Fruit fly (Drosophila melanogaster) whole organism, prepupa: Measurements from ENCODE around the gene Gr64e.

Experiments
- Blimp-1 ChIP-seq: fragments of 200-800 bp; sonication (Bioruptor generic); optimal IDR thresholded peaks from 3 replicates; lab custom pipeline; 2017; ENCODE audit warnings: missing biosample characterization, missing genetic modification characterization, mild to moderate bottlenecking, moderate library complexity, missing genetic modification reagents
- CG10631 ChIP-seq: fragments of 200-800 bp; sonication (Bioruptor generic); optimal IDR thresholded peaks from 2 replicates; lab custom pipeline; 2016; ENCODE audit warnings: missing biosample characterization, missing genetic modification characterization
- CG10669 ChIP-seq: fragments of 200-800 bp; sonication (Bioruptor generic); optimal IDR thresholded peaks from 3 replicates; lab custom pipeline; 2018; ENCODE audit warnings: missing biosample characterization, mild to moderate bottlenecking, missing genetic modification characterization, moderate library complexity
- CG11762 ChIP-seq: fragments of 200-800 bp; sonication (Bioruptor generic); optimal IDR thresholded peaks from 3 replicates; lab custom pipeline; 2016; ENCODE audit warnings: missing biosample characterization, missing genetic modification characterization; ENCODE audit not compliant: insufficient read depth
- CG11902 ChIP-seq: fragments of 200-800 bp; sonication (Bioruptor generic); optimal IDR thresholded peaks from 3 replicates; lab custom pipeline; 2016; ENCODE audit warnings: missing biosample characterization, missing genetic modification characterization
- CG15336 ChIP-seq: fragments of 200-800 bp; sonication (Bioruptor generic); IDR thresholded peaks from 2 replicates; pipeline ENCODE4 v1.3.6; 2022; ENCODE audit warnings: missing biosample characterization, missing genetic modification characterization
- CG1621 ChIP-seq: fragments of 200-800 bp; sonication (Bioruptor generic); optimal IDR thresholded peaks from 3 replicates; lab custom pipeline; 2018; ENCODE audit warnings: missing biosample characterization, mild to moderate bottlenecking, missing genetic modification characterization
- CG3032 ChIP-seq: fragments of 200-800 bp; optimal IDR thresholded peaks from 2 replicates; lab custom pipeline; 2019; ENCODE audit warnings: missing biosample characterization, mild to moderate bottlenecking, missing genetic modification characterization, moderate library complexity
- CG32006 ChIP-seq: fragments of 200-800 bp; sonication (Bioruptor generic); optimal IDR thresholded peaks from 3 replicates; lab custom pipeline; 2017; ENCODE audit warnings: missing biosample characterization, mild to moderate bottlenecking, missing genetic modification characterization
- CG3919 ChIP-seq: fragments of 200-800 bp; sonication (Bioruptor generic); optimal IDR thresholded peaks from 3 replicates; lab custom pipeline; 2016; ENCODE audit warnings: missing biosample characterization, missing genetic modification characterization
- CG6792 ChIP-seq: fragments of 200-800 bp; sonication (Bioruptor generic); optimal IDR thresholded peaks from 3 replicates; lab custom pipeline; 2016; ENCODE audit warnings: missing biosample characterization, missing genetic modification characterization
- CG6854 ChIP-seq: fragments of 200-800 bp; sonication (Bioruptor generic); optimal IDR thresholded peaks from 2 replicates; lab custom pipeline; 2017; ENCODE audit warnings: missing biosample characterization, mild to moderate bottlenecking, missing genetic modification characterization
- CG7368 ChIP-seq: fragments of 200-800 bp; sonication (Bioruptor generic); optimal IDR thresholded peaks from 3 replicates; lab custom pipeline; 2016; ENCODE audit warnings: missing biosample characterization, missing genetic modification characterization
- CG8119 ChIP-seq: fragments of 200-800 bp; sonication (Bioruptor generic); IDR thresholded peaks from 3 replicates; pipeline ENCODE4 v1.3.6; 2022; ENCODE audit warnings: missing biosample characterization, missing genetic modification characterization
- CG8319 ChIP-seq: fragments of 200-800 bp; sonication (Bioruptor generic); optimal IDR thresholded peaks from 3 replicates; lab custom pipeline; 2016; ENCODE audit warnings: missing biosample characterization, missing genetic modification characterization
- CG8632 ChIP-seq: fragments of 200-800 bp; sonication (Bioruptor generic); optimal IDR thresholded peaks from 3 replicates; lab custom pipeline; 2016; ENCODE audit warnings: missing biosample characterization, missing genetic modification characterization
- Hr4 ChIP-seq: fragments of 200-800 bp; sonication (Bioruptor generic); optimal IDR thresholded peaks from 3 replicates; lab custom pipeline; 2016; ENCODE audit warnings: missing biosample characterization, missing genetic modification characterization
- Met ChIP-seq: fragments of 200-800 bp; sonication (Bioruptor generic); optimal IDR thresholded peaks from 3 replicates; lab custom pipeline; 2016; ENCODE audit warnings: missing biosample characterization, missing genetic modification characterization
- OdsH ChIP-seq: fragments of 200-800 bp; sonication (Bioruptor generic); optimal IDR thresholded peaks from 3 replicates; lab custom pipeline; 2016; ENCODE audit warnings: missing biosample characterization, missing genetic modification characterization
- Sox102F ChIP-seq: fragments of 200-800 bp; sonication (Bioruptor generic); optimal IDR thresholded peaks from 2 replicates; lab custom pipeline; 2016; ENCODE audit warnings: missing biosample characterization, mild to moderate bottlenecking, missing genetic modification characterization
- Sox14 ChIP-seq: fragments of 200-800 bp; sonication (Bioruptor generic); optimal IDR thresholded peaks from 3 replicates; lab custom pipeline; 2016; ENCODE audit warnings: missing biosample characterization, missing genetic modification characterization
- Sox15 ChIP-seq: fragments of 200-800 bp; sonication (Bioruptor generic); optimal IDR thresholded peaks from 3 replicates; lab custom pipeline; 2016; ENCODE audit warnings: missing biosample characterization, missing genetic modification characterization
- achi ChIP-seq: fragments of 200-800 bp; sonication (Bioruptor generic); optimal IDR thresholded peaks from 3 replicates; lab custom pipeline; 2016; ENCODE audit warnings: missing biosample characterization, missing genetic modification characterization
- acj6 ChIP-seq: fragments of 200-800 bp; sonication (Bioruptor generic); optimal IDR thresholded peaks from 3 replicates; lab custom pipeline; 2016; ENCODE audit warnings: missing biosample characterization, missing genetic modification characterization
- fd59A ChIP-seq: fragments of 200-800 bp; sonication (Bioruptor generic); optimal IDR thresholded peaks from 2 replicates; lab custom pipeline; 2017; ENCODE audit warnings: missing biosample characterization, mild to moderate bottlenecking, missing genetic modification characterization, missing genetic modification reagents
- fd85E ChIP-seq: fragments of 200-800 bp; sonication (Bioruptor generic); optimal IDR thresholded peaks from 3 replicates; lab custom pipeline; 2016; ENCODE audit warnings: missing biosample characterization, missing genetic modification characterization
- fkh ChIP-seq: fragments of 200-800 bp; sonication (Bioruptor generic); optimal IDR thresholded peaks from 3 replicates; lab custom pipeline; 2017; ENCODE audit warnings: missing biosample characterization, mild to moderate bottlenecking, missing genetic modification characterization, moderate library complexity
- lz ChIP-seq: fragments of 200-800 bp; sonication (Bioruptor generic); optimal IDR thresholded peaks from 3 replicates; lab custom pipeline; 2016; ENCODE audit warnings: missing biosample characterization, missing genetic modification characterization
- pdm3 ChIP-seq: fragments of 200-800 bp; sonication (Bioruptor generic); optimal IDR thresholded peaks from 3 replicates; lab custom pipeline; 2016; ENCODE audit warnings: missing biosample characterization, missing genetic modification characterization
- spab ChIP-seq: fragments of 200-800 bp; sonication (Bioruptor generic); optimal IDR thresholded peaks from 2 replicates; lab custom pipeline; 2017; ENCODE audit warnings: missing biosample characterization, mild to moderate bottlenecking, missing genetic modification characterization, missing genetic modification reagents
- ss ChIP-seq, 2 experiments: fragments of 200-800 bp; sonication (Bioruptor generic); optimal IDR thresholded peaks; 2 replicates in 1 of 2; 3 replicates in 1 of 2; lab custom pipeline; 2017 to 2018; ENCODE audit warnings: mild to moderate bottlenecking in 2 of 2, missing biosample characterization in 2 of 2, missing genetic modification characterization in 2 of 2, moderate library complexity in 1 of 2
- svp ChIP-seq: fragments of 200-800 bp; sonication (Bioruptor generic); peaks from one replicate; lab custom pipeline; 2016; ENCODE audit warnings: missing biosample characterization, missing genetic modification characterization
- topi ChIP-seq: fragments of 200-800 bp; sonication (Bioruptor generic); optimal IDR thresholded peaks from 3 replicates; lab custom pipeline; 2016; ENCODE audit warnings: missing biosample characterization, missing genetic modification characterization
- vri ChIP-seq: fragments of 200-800 bp; sonication (Bioruptor generic); optimal IDR thresholded peaks from 3 replicates; lab custom pipeline; 2016; ENCODE audit warnings: missing biosample characterization, mild to moderate bottlenecking, missing genetic modification characterization

The Gr64e gene

DNA sequence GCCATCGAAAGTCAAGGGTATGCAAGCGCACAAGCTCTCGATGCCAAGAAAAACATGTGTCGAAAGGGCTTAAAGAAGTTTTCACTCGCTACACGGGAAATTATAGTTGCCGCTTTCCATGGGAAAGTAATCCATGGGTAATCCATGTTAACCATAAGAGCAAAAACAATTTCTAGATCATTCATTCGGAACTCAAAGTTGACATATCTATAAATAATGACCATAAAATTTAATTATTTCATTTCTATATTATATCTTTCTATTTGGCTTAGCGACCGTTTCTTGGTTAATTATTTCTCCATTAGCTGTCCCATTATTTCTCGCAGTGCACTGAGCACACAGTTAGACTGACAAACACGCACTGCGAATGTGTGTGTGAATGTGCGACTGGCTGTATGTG, 31.2 kb upstream of the Gr64e start (continued):
- TF ChIP-seq CG3919: no peak
- TF ChIP-seq acj6 (GFP tag; lab: Kevin White, UChicago): peak; percentile 48
- peak; percentile 22 for TF ChIP-seq pdm3
- TF ChIP-seq achi: peak; percentile 16
- peak; percentile 53 for TF ChIP-seq svp
- TF ChIP-seq CG6792 (GFP tag; lab: Kevin White, UChicago): no peak
- no peak for TF ChIP-seq CG3032
- TF ChIP-seq Sox15 (GFP tag; lab: Kevin White, UChicago): no peak
- TF ChIP-seq CG8632 (GFP tag; lab: Kevin White, UChicago): peak; percentile 9
- TF ChIP-seq, all 60 proteins: peak for 13

DNA sequence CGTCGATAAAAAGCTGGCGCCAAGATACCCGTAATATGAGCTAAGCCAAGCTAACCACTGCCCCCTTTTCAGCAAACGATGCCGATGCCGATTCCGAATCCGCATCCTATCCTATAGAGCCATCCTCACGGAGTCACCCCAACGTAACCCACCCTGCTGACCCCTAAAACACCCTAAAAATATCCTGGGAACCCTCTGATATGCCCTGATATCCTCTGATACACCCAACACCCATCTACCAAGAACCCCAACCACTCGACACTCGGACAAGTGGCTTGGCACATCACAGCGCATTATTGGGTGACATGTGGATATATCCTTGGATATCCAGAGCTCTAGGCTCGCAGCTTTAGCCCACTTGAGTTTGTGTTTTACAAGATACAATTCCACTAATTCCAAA, 30.4 kb upstream of the Gr64e start:
- TF ChIP-seq CG8632 (GFP tag; lab: Kevin White, UChicago) (no peak), Met (no peak), fd85E (GFP tag; lab: Kevin White, UChicago) (no peak), ss (GFP tag; optimal IDR thresholded peaks at IDR 0.05; lab: Kevin White, UChicago) (no peak), fd59A (GFP tag; lab: Kevin White, UChicago) (no peak), spab (no peak), Sox14 (GFP tag; lab: Kevin White, UChicago) (no peak), CG10631 (GFP tag; lab: Kevin White, UChicago) (no peak), CG1621 (tag; lab: Kevin White, UChicago) (no peak), CG11902 (GFP tag; lab: Kevin White, UChicago) (no peak)
- TF ChIP-seq, all 60 proteins: peak for 0

DNA sequence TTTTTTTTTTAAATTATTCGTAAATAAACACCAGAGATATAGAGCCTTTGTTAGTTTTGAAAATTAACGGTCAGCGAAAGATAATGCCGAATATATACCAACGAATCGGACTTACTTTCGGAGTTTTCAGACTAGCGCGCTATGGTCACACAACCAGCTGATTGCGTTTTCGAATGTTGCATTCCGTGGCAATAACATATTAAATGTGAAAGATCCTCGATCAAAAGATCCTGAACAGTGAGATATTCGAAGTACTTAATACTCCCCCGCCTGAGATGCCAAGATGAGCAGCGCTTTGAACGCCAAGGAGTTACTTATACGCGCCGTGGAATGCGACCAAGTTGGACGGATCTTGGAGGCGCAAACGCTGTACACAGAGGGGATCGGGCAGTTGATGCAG, 28.6 kb upstream of the Gr64e start, which contains the start of gene CG14985:
Gene CG14985, plus strand, starts transcription at position 159 of the 400 bp plus-strand sequence.
- TF ChIP-seq Sox14 (GFP tag; lab: Kevin White, UChicago): peak; percentile 52
- TF ChIP-seq CG15336 (GFP tag; lab: Robert Waterston, UW): no peak

DNA sequence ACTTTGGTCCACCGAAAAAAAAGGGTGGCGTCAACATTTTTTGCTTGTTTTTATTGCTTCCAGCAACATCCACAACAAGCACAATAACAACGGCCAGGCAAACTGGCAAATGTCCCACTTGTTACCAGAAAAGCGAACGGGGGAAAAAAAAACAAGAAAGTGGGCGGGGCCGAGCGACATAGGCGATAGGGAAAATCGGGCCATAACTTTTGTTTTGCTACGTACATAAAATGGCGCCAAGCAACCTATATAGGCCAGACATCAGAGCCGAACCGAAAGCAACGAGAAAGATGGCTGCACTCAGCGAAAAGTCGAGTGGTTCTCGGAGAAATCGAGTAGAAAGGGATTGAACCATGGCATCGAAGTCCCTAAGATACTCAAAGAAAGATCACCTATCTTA, 24.7 kb upstream of the Gr64e start:
- no peak for TF ChIP-seq CG10669 (GFP tag; lab: Kevin White, UChicago)
- TF ChIP-seq Hr4 (GFP tag; lab: Kevin White, UChicago): peak; percentile 34
- TF ChIP-seq Sox102F: no peak
- TF ChIP-seq CG8319 (GFP tag; lab: Kevin White, UChicago): no peak
- no peak for TF ChIP-seq CG8632 (GFP tag; lab: Kevin White, UChicago)
- peak; percentile 35 for TF ChIP-seq CG32006 (GFP tag; lab: Kevin White, UChicago)
- TF ChIP-seq OdsH (GFP tag; lab: Kevin White, UChicago): no peak
- no peak for TF ChIP-seq Blimp-1 (GFP tag; lab: Kevin White, UChicago)
- 0 out of 3 replicates have a peak, but pooled peaks have one; percentile 16 for TF ChIP-seq CG8119 (GFP tag; lab: Robert Waterston, UW)
- TF ChIP-seq CG11762: no peak
- TF ChIP-seq svp: no peak
- TF ChIP-seq CG6792 (GFP tag; lab: Kevin White, UChicago): no peak
- TF ChIP-seq vri (GFP tag; lab: Kevin White, UChicago): no peak
- TF ChIP-seq lz (GFP tag; lab: Kevin White, UChicago): no peak
- no peak for TF ChIP-seq CG7368 (GFP tag; lab: Kevin White, UChicago)
- no peak for TF ChIP-seq CG11902 (GFP tag; lab: Kevin White, UChicago)
- no peak for TF ChIP-seq CG6854 (GFP tag; lab: Kevin White, UChicago)
- no peak for TF ChIP-seq topi
- no peak for TF ChIP-seq CG15336 (GFP tag; lab: Robert Waterston, UW)
- no peak for TF ChIP-seq fkh

DNA sequence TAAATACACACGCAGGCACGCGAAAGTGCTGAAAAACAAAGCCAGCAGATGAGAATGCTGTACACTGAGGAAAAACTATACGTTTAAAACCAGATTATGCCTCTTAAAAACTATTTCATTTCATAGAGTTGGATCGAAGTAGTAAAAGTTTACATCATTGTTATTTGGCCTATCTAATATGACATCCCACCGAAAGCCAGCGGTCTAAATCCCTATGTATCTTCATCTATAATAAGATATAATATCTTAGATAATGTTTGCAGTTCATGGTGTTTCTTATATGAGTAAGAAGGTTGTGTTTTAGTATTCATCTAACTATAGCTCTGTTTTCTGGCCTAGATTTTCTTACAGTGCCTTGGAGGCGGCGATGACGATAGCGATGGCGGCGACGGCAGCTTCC, 21.8 kb upstream of the Gr64e start:
- TF ChIP-seq CG3919: no peak
- peak; percentile 44 for TF ChIP-seq svp
